Worm (Caenorhabditis elegans) whole organism, L4 larva: ENCODE measurements around the gene zip-9.

ENCODE experiments used
- D1046.2 ChIP-seq: fragments of 200-800 bp; sonication (Bioruptor generic); IDR thresholded peaks from 2 replicates; pipeline ENCODE4 v1.3.6; 2022; ENCODE audit warnings: missing genetic modification characterization, missing compliant biosample characterization
- F49E8.2 ChIP-seq: sonication (generic microtip); optimal IDR thresholded peaks from 2 replicates; lab custom pipeline; 2016; ENCODE audit warnings: missing compliant biosample characterization, mild to moderate bottlenecking, missing genetic modification characterization, borderline replicate concordance
- R02D3.7 ChIP-seq: fragments of 150-350 bp; sonication (generic microtip); optimal IDR thresholded peaks from 3 replicates; lab custom pipeline; 2014; ENCODE audit warnings: missing biosample characterization, missing genetic modification characterization
- Y75B8A.6 ChIP-seq: fragments of 200-800 bp; sonication (Bioruptor generic); IDR thresholded peaks from 2 replicates; pipeline ENCODE4 v1.3.6; 2022; ENCODE audit warnings: missing genetic modification reagents, missing genetic modification characterization, missing compliant biosample characterization
- ZK337.2 ChIP-seq: fragments of 200-800 bp; sonication (Bioruptor generic); IDR thresholded peaks from 2 replicates; pipeline ENCODE4 v1.3.6; 2022; ENCODE audit warnings: missing genetic modification reagents, missing genetic modification characterization, missing compliant biosample characterization
- ama-1 ChIP-seq: fragments of 150-350 bp; optimal IDR thresholded peaks from 2 replicates; lab custom pipeline; 2014; ENCODE audit warnings: inconsistent platforms, mixed read lengths
- arid-1 ChIP-seq: fragments of 200-800 bp; sonication (Bioruptor generic); conservative IDR thresholded peaks from 2 replicates; pipeline ENCODE4 v1.3.6; 2022; ENCODE audit warnings: missing genetic modification reagents, missing genetic modification characterization, missing compliant biosample characterization
- ceh-28 ChIP-seq: fragments of 150-350 bp; optimal IDR thresholded peaks from 2 replicates; lab custom pipeline; 2014; ENCODE audit warnings: missing biosample characterization, missing genetic modification reagents, missing genetic modification characterization
- ceh-32 ChIP-seq: sonication (generic microtip); optimal IDR thresholded peaks from 2 replicates; lab custom pipeline; 2016; ENCODE audit warnings: mild to moderate bottlenecking, missing genetic modification characterization, missing compliant biosample characterization; ENCODE audit not compliant: poor library complexity
- ceh-44 ChIP-seq: fragments of 200-800 bp; sonication (Bioruptor generic); IDR thresholded peaks from 2 replicates; pipeline ENCODE4 v1.3.6; 2022; ENCODE audit warnings: missing genetic modification reagents, missing genetic modification characterization, missing compliant biosample characterization
- ceh-62 ChIP-seq: sonication (generic microtip); optimal IDR thresholded peaks from 2 replicates; lab custom pipeline; 2017; ENCODE audit warnings: missing biosample characterization, missing genetic modification characterization
- ceh-82 ChIP-seq: sonication (generic microtip); optimal IDR thresholded peaks from 2 replicates; lab custom pipeline; 2017; ENCODE audit warnings: missing biosample characterization, missing genetic modification characterization
- ces-1 ChIP-seq: fragments of 150-350 bp; sonication (generic microtip); optimal IDR thresholded peaks from 4 replicates; lab custom pipeline; 2014; ENCODE audit warnings: missing biosample characterization, missing genetic modification reagents, missing genetic modification characterization
- cey-2 ChIP-seq: sonication (generic microtip); optimal IDR thresholded peaks from 3 replicates; lab custom pipeline; 2017; ENCODE audit warnings: missing genetic modification characterization, mild to moderate bottlenecking, missing compliant biosample characterization, antibody characterized with exemption, borderline replicate concordance; ENCODE audit not compliant: insufficient read depth
- dmd-6 ChIP-seq: fragments of 200-800 bp; sonication (Bioruptor generic); IDR thresholded peaks from 2 replicates; pipeline ENCODE4 v1.3.6; 2022; ENCODE audit warnings: missing genetic modification reagents, missing genetic modification characterization, missing compliant biosample characterization
- dmd-8 ChIP-seq: fragments of 200-800 bp; sonication (Bioruptor generic); IDR thresholded peaks from 2 replicates; pipeline ENCODE4 v1.3.6; 2022; ENCODE audit warnings: missing genetic modification characterization, missing compliant biosample characterization
- dmd-9 ChIP-seq: fragments of 200-800 bp; sonication (Bioruptor generic); IDR thresholded peaks from 2 replicates; pipeline ENCODE4 v1.3.6; 2022; ENCODE audit warnings: missing genetic modification reagents, missing genetic modification characterization, missing compliant biosample characterization
- dpl-1 ChIP-seq: fragments of 150-350 bp; optimal IDR thresholded peaks from 2 replicates; lab custom pipeline; 2014; ENCODE audit warnings: missing biosample characterization, missing genetic modification reagents, missing genetic modification characterization
- dve-1 ChIP-seq: sonication (generic microtip); optimal IDR thresholded peaks from 2 replicates; lab custom pipeline; 2017; ENCODE audit warnings: antibody characterized with exemption, mild to moderate bottlenecking, missing genetic modification characterization, missing compliant biosample characterization; ENCODE audit not compliant: insufficient read depth
- egl-27 ChIP-seq: sonication (generic microtip); optimal IDR thresholded peaks from 3 replicates; lab custom pipeline; 2017; ENCODE audit warnings: missing biosample characterization, missing genetic modification reagents, missing genetic modification characterization
- fkh-10 ChIP-seq: fragments of 150-350 bp; optimal IDR thresholded peaks from 2 replicates; lab custom pipeline; 2014; ENCODE audit warnings: missing biosample characterization, missing genetic modification reagents, missing genetic modification characterization
- fos-1 ChIP-seq: fragments of 150-350 bp; optimal IDR thresholded peaks from 2 replicates; lab custom pipeline; 2014; ENCODE audit warnings: missing biosample characterization, missing genetic modification characterization
- gei-8 ChIP-seq: fragments of 200-800 bp; sonication (Bioruptor generic); optimal IDR thresholded peaks from 2 replicates; lab custom pipeline; 2018; ENCODE audit warnings: mild to moderate bottlenecking, missing genetic modification characterization, missing compliant biosample characterization
- hif-1 ChIP-seq, 2 experiments: sonication (generic microtip); optimal IDR thresholded peaks; 2 replicates each; lab custom pipeline; 2016 to 2017; ENCODE audit warnings: missing compliant biosample characterization in 2 of 2, missing genetic modification characterization in 2 of 2, missing genetic modification reagents in 2 of 2, missing genotype in 2 of 2, mild to moderate bottlenecking in 1 of 2
- hlh-11 ChIP-seq: fragments of 200-800 bp; sonication (Bioruptor generic); optimal IDR thresholded peaks from 2 replicates; lab custom pipeline; 2018; ENCODE audit warnings: mild to moderate bottlenecking, missing genetic modification characterization, missing compliant biosample characterization
- hmg-1.1 ChIP-seq: fragments of 200-800 bp; sonication (Bioruptor generic); IDR thresholded peaks from 2 replicates; pipeline ENCODE4 v1.3.6; 2022; ENCODE audit warnings: missing genetic modification reagents, missing genetic modification characterization, missing compliant biosample characterization
- jun-1 ChIP-seq: fragments of 150-350 bp; optimal IDR thresholded peaks from 2 replicates; lab custom pipeline; 2014; ENCODE audit warnings: missing biosample characterization, missing genetic modification reagents, missing genetic modification characterization
- lin-38 ChIP-seq: fragments of 200-800 bp; sonication (Bioruptor generic); IDR thresholded peaks from 2 replicates; pipeline ENCODE4 v1.3.6; 2022; ENCODE audit warnings: missing genetic modification reagents, missing genetic modification characterization, missing compliant biosample characterization
- lin-39 ChIP-seq: fragments of 150-350 bp; optimal IDR thresholded peaks from 2 replicates; lab custom pipeline; 2014; ENCODE audit warnings: missing biosample characterization, missing genetic modification reagents, missing genetic modification characterization
- lsy-2 ChIP-seq, 2 experiments: fragments of 150-350 bp in 1 of 2; sonication (generic microtip) in 1 of 2; optimal IDR thresholded peaks; 2 replicates each; lab custom pipeline; 2014 to 2017; ENCODE audit warnings: missing biosample characterization in 2 of 2, missing genetic modification characterization in 2 of 2
- madf-5 ChIP-seq, 2 experiments: fragments of 200-800 bp; sonication (Bioruptor generic); IDR thresholded peaks; 2 replicates each; pipeline ENCODE4 v1.3.6; 2022; ENCODE audit warnings: missing compliant biosample characterization in 2 of 2, missing genetic modification characterization in 2 of 2
- madf-9 ChIP-seq: fragments of 200-800 bp; sonication (Bioruptor generic); conservative IDR thresholded peaks from 2 replicates; pipeline ENCODE4 v1.3.6; 2022; ENCODE audit warnings: missing genetic modification reagents, missing genetic modification characterization, missing compliant biosample characterization
- mdl-1 ChIP-seq, 2 experiments: fragments of 150-350 bp in 1 of 2; sonication (generic microtip) in 1 of 2; optimal IDR thresholded peaks; 2 replicates each; lab custom pipeline; 2014 to 2017; ENCODE audit warnings: missing biosample characterization in 2 of 2, missing genetic modification characterization in 2 of 2
- mxl-3 ChIP-seq: fragments of 200-800 bp; sonication (Bioruptor generic); optimal IDR thresholded peaks from 2 replicates; lab custom pipeline; 2018; ENCODE audit warnings: mild to moderate bottlenecking, missing genetic modification characterization, missing compliant biosample characterization
- nhr-11 ChIP-seq: fragments of 150-350 bp; optimal IDR thresholded peaks from 2 replicates; lab custom pipeline; 2014; ENCODE audit warnings: missing biosample characterization, missing genetic modification characterization
- nhr-28 ChIP-seq: fragments of 150-350 bp; optimal IDR thresholded peaks from 2 replicates; lab custom pipeline; 2014; ENCODE audit warnings: missing biosample characterization, missing genetic modification characterization
- nhr-41 ChIP-seq: fragments of 200-800 bp; sonication (Bioruptor generic); IDR thresholded peaks from 2 replicates; pipeline ENCODE4 v1.3.6; 2022; ENCODE audit warnings: missing genetic modification reagents, missing genetic modification characterization, missing compliant biosample characterization
- nhr-42 ChIP-seq: fragments of 200-800 bp; sonication (Bioruptor generic); IDR thresholded peaks from 2 replicates; pipeline ENCODE4 v1.3.6; 2022; ENCODE audit warnings: missing genetic modification characterization, missing compliant biosample characterization
- nhr-76 ChIP-seq: fragments of 150-350 bp; optimal IDR thresholded peaks from 2 replicates; lab custom pipeline; 2014; ENCODE audit warnings: missing biosample characterization, missing genetic modification characterization
- php-3 ChIP-seq: fragments of 200-800 bp; sonication (Bioruptor generic); IDR thresholded peaks from 2 replicates; pipeline ENCODE4 v1.3.6; 2022; ENCODE audit warnings: missing genetic modification reagents, missing genetic modification characterization, missing compliant biosample characterization
- pqm-1 ChIP-seq: sonication (generic microtip); optimal IDR thresholded peaks from 2 replicates; lab custom pipeline; 2017; ENCODE audit warnings: missing biosample characterization, missing genetic modification characterization
- snpc-1.2 ChIP-seq: fragments of 200-800 bp; sonication (Bioruptor generic); IDR thresholded peaks from 2 replicates; pipeline ENCODE4 v1.3.6; 2022; ENCODE audit warnings: missing genetic modification reagents, missing genetic modification characterization, missing compliant biosample characterization
- snpc-4 ChIP-seq: fragments of 150-350 bp; optimal IDR thresholded peaks from 2 replicates; lab custom pipeline; 2014; ENCODE audit warnings: missing biosample characterization, missing genetic modification characterization
- spr-1 ChIP-seq: sonication (generic microtip); optimal IDR thresholded peaks from 2 replicates; lab custom pipeline; 2016; ENCODE audit warnings: mild to moderate bottlenecking, missing genetic modification characterization, missing compliant biosample characterization
- tag-97 ChIP-seq: fragments of 200-800 bp; sonication (Bioruptor generic); IDR thresholded peaks from 2 replicates; pipeline ENCODE4 v1.3.6; 2022; ENCODE audit warnings: missing genetic modification characterization, missing compliant biosample characterization
- unc-39 ChIP-seq: sonication (generic microtip); optimal IDR thresholded peaks from 2 replicates; lab custom pipeline; 2017; ENCODE audit warnings: missing biosample characterization, missing genetic modification characterization
- unc-62 ChIP-seq, 3 experiments: fragments of 150-350 bp in 1 of 3; sonication (generic microtip); optimal IDR thresholded peaks in 2 of 3; peaks in 1 of 3; 1 replicate in 1 of 3; 2 replicates in 2 of 3; lab custom pipeline; 2014 to 2017; ENCODE audit warnings: missing biosample characterization in 3 of 3, missing genetic modification characterization in 3 of 3, missing genetic modification reagents in 3 of 3, missing genotype in 1 of 3
- vab-7 ChIP-seq: fragments of 200-800 bp; sonication (Bioruptor generic); IDR thresholded peaks from 2 replicates; pipeline ENCODE4 v1.3.6; 2022; ENCODE audit warnings: missing genetic modification reagents, missing genetic modification characterization, missing compliant biosample characterization
- zip-11 ChIP-seq: fragments of 200-800 bp; sonication (Bioruptor generic); IDR thresholded peaks from 2 replicates; pipeline ENCODE4 v1.3.6; 2022; ENCODE audit warnings: missing genetic modification characterization, missing compliant biosample characterization
- ztf-11 ChIP-seq: fragments of 150-350 bp; optimal IDR thresholded peaks from 2 replicates; lab custom pipeline; 2014; ENCODE audit warnings: missing biosample characterization, missing genetic modification characterization
- ztf-7 ChIP-seq: fragments of 150-350 bp; optimal IDR thresholded peaks from 2 replicates; lab custom pipeline; 2014; ENCODE audit warnings: missing biosample characterization, missing genetic modification characterization

Gene zip-9

DNA sequence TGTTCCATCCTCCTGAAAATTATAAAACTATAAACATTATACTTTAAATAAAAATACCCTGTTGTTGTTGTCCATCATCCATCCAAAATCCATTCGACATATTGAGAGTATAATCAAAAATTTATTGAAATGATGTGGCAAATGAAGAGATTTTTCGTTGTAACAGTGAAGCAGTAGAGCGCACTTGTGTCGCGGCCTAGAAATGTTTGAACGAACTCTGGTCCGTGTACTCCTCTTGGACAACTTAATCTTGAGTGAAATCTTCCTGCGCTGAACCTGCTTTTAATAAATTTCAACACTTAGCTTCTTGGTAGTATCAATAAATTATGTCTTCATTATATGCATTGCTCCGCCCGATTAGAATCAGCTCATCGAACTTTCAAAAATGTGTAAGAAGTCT is 47.7 kb upstream of the zip-9 start, which contains the start of the genes F32D8.14 and F32D8.5 (continued):
- TF ChIP-seq pqm-1 (tag; lab: Kevin White, UChicago) (peak; percentile 1), ceh-32 (tag; lab: Kevin White, UChicago) (no peak), nhr-41 (GFP tag; lab: Robert Waterston, UW) (no peak), ztf-11 (no peak), ceh-82 (no peak), fos-1 (no peak), vab-7 (peak; percentile 35; the same call in 1 of the 2 replicates), arid-1 (GFP tag; lab: Robert Waterston, UW) (0 out of 2 replicates have a peak, but pooled peaks have one; percentile 28), ces-1 (GFP tag; lab: Kevin White, UChicago) (no peak), fkh-10 (no peak), dmd-6 (GFP tag; lab: Robert Waterston, UW) (peak; percentile 46), dve-1 (tag; lab: Kevin White, UChicago) (peak; percentile 85), F49E8.2 (no peak), unc-62 (GFP tag; optimal IDR thresholded peaks at IDR 0.05 in 1 of 2; lab: Kevin White, UChicago) (peak in 1 of 2 experiments; percentile 84), unc-62 (tag; optimal IDR thresholded peaks at IDR 0.05; lab: Kevin White, UChicago) (no peak), unc-39 (no peak), spr-1 (tag; lab: Kevin White, UChicago) (peak; percentile 32), hmg-1.1 (peak; percentile 63), dmd-8 (no peak), nhr-11 (peak; percentile 30), zip-11 (GFP tag; lab: Robert Waterston, UW) (no peak), hlh-11 (tag; lab: Kevin White, UChicago) (peak; percentile 60), egl-27 (no peak), madf-5 (GFP tag; IDR thresholded peaks at IDR 0.05; lab: Robert Waterston, UW) (no peak), cey-2 (tag; lab: Kevin White, UChicago) (no peak), snpc-1.2 (GFP tag; lab: Robert Waterston, UW) (no peak), Y75B8A.6 (GFP tag; lab: Robert Waterston, UW) (no peak), lsy-2 (tag; optimal IDR thresholded peaks at IDR 0.05; lab: Kevin White, UChicago) (peak in 1 of 2 experiments; percentile 90), nhr-28 (tag; lab: Kevin White, UChicago) (peak; percentile 18), mxl-3 (GFP tag; lab: Kevin White, UChicago) (peak; percentile 50), gei-8 (GFP tag; lab: Kevin White, UChicago) (no peak), D1046.2 (GFP tag; lab: Robert Waterston, UW) (no peak), dpl-1 (peak; percentile 83), lin-39 (no peak), ceh-44 (GFP tag; lab: Robert Waterston, UW) (no peak), tag-97 (GFP tag; lab: Robert Waterston, UW) (no peak), ztf-7 (tag; lab: Kevin White, UChicago) (peak; percentile 56), nhr-76 (tag; lab: Kevin White, UChicago) (no peak), jun-1 (tag; lab: Kevin White, UChicago) (no peak), ceh-28 (tag; lab: Kevin White, UChicago) (no peak), ceh-62 (tag; lab: Kevin White, UChicago) (no peak), dmd-9 (GFP tag; lab: Robert Waterston, UW) (no peak), snpc-4 (tag; lab: Kevin White, UChicago) (no peak), nhr-42 (GFP tag; lab: Robert Waterston, UW) (no peak), ZK337.2 (GFP tag; lab: Robert Waterston, UW) (peak; percentile 77), mdl-1 (tag; optimal IDR thresholded peaks at IDR 0.05; lab: Kevin White, UChicago) (no peak), madf-9 (GFP tag; lab: Robert Waterston, UW) (0 out of 2 replicates have a peak, but pooled peaks have one; percentile 32), lin-38 (GFP tag; lab: Robert Waterston, UW) (peak; percentile 94), ama-1 (lab: Kevin White, UChicago) (no peak), php-3 (GFP tag; lab: Robert Waterston, UW) (no peak), R02D3.7 (no peak), hif-1 (tag; optimal IDR thresholded peaks at IDR 0.05; lab: Kevin White, UChicago) (peak in 1 of 2 experiments; percentile 80)
